Worm (Caenorhabditis elegans): ENCODE measurements around the gene Y43F8B.28.

Y43F8B.28 gene

ce11 chrV:19449544-19449943, 35.6 kb upstream of the Y43F8B.28 start, which contains the start of gene M04C3.5:
M04C3.5 (plus strand) TSS chrV:19449733.
- no peak for TF ChIP-seq fkh-8 (tag; optimal IDR thresholded peaks at IDR 0.05)
- TF ChIP-seq dpl-1 (GFP tag; optimal IDR thresholded peaks at IDR 0.05) = no peak
- TF ChIP-seq ceh-88 (GFP tag; IDR thresholded peaks at IDR 0.05) = no peak
- TF ChIP-seq lsy-2 (tag; optimal IDR thresholded peaks at IDR 0.05) = no peak
- TF ChIP-seq nhr-28 (tag; optimal IDR thresholded peaks at IDR 0.05) = no peak

- TF ChIP-seq lin-14 (GFP tag; optimal IDR thresholded peaks at IDR 0.05) = no peak
- no peak for TF ChIP-seq efl-1 (optimal IDR thresholded peaks at IDR 0.05)
- no peak for TF ChIP-seq efl-1 (GFP tag; optimal IDR thresholded peaks at IDR 0.05 in 1 of 2)
- TF ChIP-seq ceh-8 (GFP tag; optimal IDR thresholded peaks at IDR 0.05) = no peak
- no peak for TF ChIP-seq nhr-12 (tag; optimal IDR thresholded peaks at IDR 0.05)
- no peak for TF ChIP-seq F16B12.6 (tag; optimal IDR thresholded peaks at IDR 0.05)
- no peak for TF ChIP-seq jun-1 (tag; optimal IDR thresholded peaks at IDR 0.05)
- TF ChIP-seq zip-4 (GFP tag; optimal IDR thresholded peaks at IDR 0.05) = no peak
- TF ChIP-seq skn-1 (tag; optimal IDR thresholded peaks at IDR 0.05) = no peak
- TF ChIP-seq tbx-2 (tag; optimal IDR thresholded peaks at IDR 0.05) = no peak
- TF ChIP-seq unc-62 (GFP tag; optimal IDR thresholded peaks at IDR 0.05) = no peak
- no peak for TF ChIP-seq ama-1 (optimal IDR thresholded peaks at IDR 0.05)
- no peak for TF ChIP-seq swsn-7 (tag; optimal IDR thresholded peaks at IDR 0.05)
- no peak for TF ChIP-seq dsc-1 (tag; optimal IDR thresholded peaks at IDR 0.05)
- no peak for TF ChIP-seq nhr-11 (tag; optimal IDR thresholded peaks at IDR 0.05)
- TF ChIP-seq unc-86 (tag; optimal IDR thresholded peaks at IDR 0.05) = no peak
- TF ChIP-seq unc-130 (tag; optimal IDR thresholded peaks at IDR 0.05) = no peak
- TF ChIP-seq hlh-4 (tag; optimal IDR thresholded peaks at IDR 0.05) = no peak
- no peak for TF ChIP-seq fkh-10 (GFP tag; optimal IDR thresholded peaks at IDR 0.05)
These were observed 29.5 kb upstream of the Y43F8B.28 start, which contains the start of the genes Y43F8B.13 and Y43F8B.14 for ce11 chrV:19455650-19456049. Y43F8B.13 (plus strand) TSS chrV:19455950. Y43F8B.14 (minus strand) TSS chrV:19455971.

ce11 chrV:19457120-19457519, 28.0 kb upstream of the Y43F8B.28 start, which contains the start of gene Y43F8B.24:
Y43F8B.24 (plus strand) TSS chrV:19457420.
- TF ChIP-seq egl-27 (tag; optimal IDR thresholded peaks at IDR 0.05) = no peak
- no peak for TF ChIP-seq efl-1 (optimal IDR thresholded peaks at IDR 0.05)
- TF ChIP-seq efl-1 (GFP tag; optimal IDR thresholded peaks at IDR 0.05 in 1 of 2) = peak in 1 of 2 experiments; percentile 52

ce11 chrV:19462020-19462419, 23.1 kb upstream of the Y43F8B.28 start, which contains the start of gene Y43F8B.15:
Y43F8B.15 (minus strand) TSS chrV:19462120.
- no peak for TF ChIP-seq elt-3 (tag; optimal IDR thresholded peaks at IDR 0.05)
- TF ChIP-seq rnt-1 (tag; optimal IDR thresholded peaks at IDR 0.05) = no peak
- TF ChIP-seq mab-9 (GFP tag; IDR thresholded peaks at IDR 0.05) = no peak
- no peak for TF ChIP-seq fkh-10 (GFP tag; optimal IDR thresholded peaks at IDR 0.05)
- TF ChIP-seq lir-3 (tag; optimal IDR thresholded peaks at IDR 0.05; ENCODE audit: poor library complexity) = no peak
- TF ChIP-seq snpc-4 (tag; optimal IDR thresholded peaks at IDR 0.05) = no peak
- TF ChIP-seq hlh-17 (GFP tag; optimal IDR thresholded peaks at IDR 0.05; ENCODE audit: borderline replicate concordance) = no peak

- TF ChIP-seq mef-2 (tag; optimal IDR thresholded peaks at IDR 0.05) (no peak), nhr-76 (tag; optimal IDR thresholded peaks at IDR 0.05) (no peak), C34B4.2 (tag; optimal IDR thresholded peaks at IDR 0.05) (no peak), fkh-4 (tag; optimal IDR thresholded peaks at IDR 0.05; ENCODE audit: borderline replicate concordance) (no peak), snpc-4 (tag; optimal IDR thresholded peaks at IDR 0.05) (no peak), grh-1 (GFP tag; IDR thresholded peaks at IDR 0.05) (no peak), pqm-1 (tag; optimal IDR thresholded peaks at IDR 0.05) (no peak), ztf-4 (tag; optimal IDR thresholded peaks at IDR 0.05) (no peak), unc-62 (GFP tag; optimal IDR thresholded peaks at IDR 0.05) (no peak), C16A3.4 (tag; optimal IDR thresholded peaks at IDR 0.05) (no peak)
These were observed 22.5 kb upstream of the Y43F8B.28 start, which contains the start of gene Y43F8B.25 for ce11 chrV:19462612-19463011. Y43F8B.25 (plus strand) TSS chrV:19462912.
